Fruit fly (Drosophila melanogaster): Measurements from ENCODE around the gene CG14020.

The CG14020 gene

DNA sequence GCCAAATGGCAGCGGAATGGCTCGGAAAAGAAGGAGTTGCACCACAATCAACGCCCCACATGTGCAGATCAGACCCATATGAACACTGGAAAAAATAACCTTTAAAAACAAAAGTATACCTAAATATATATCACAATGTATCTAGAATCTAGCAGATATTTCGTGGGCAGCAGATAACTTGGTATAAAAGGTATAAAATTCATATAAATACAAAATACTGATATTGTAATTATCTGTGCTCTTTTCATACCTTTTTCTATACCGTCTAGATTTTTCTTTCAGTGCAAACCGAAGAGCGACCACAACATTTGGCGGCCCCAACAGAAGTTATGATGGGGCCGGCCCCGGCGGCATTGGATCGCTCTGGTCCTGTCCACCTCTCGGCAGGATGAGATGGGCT is 16.2 kb upstream of the CG14020 start (continued):
- TF ChIP-seq Myc (optimal IDR thresholded peaks at IDR 0.05), result no peak
- TF ChIP-seq pan (optimal IDR thresholded peaks at IDR 0.05), result no peak
- peak; percentile 72 for TF ChIP-seq brk (GFP tag; optimal IDR thresholded peaks at IDR 0.05)
- TF ChIP-seq HLH106 (tag; optimal IDR thresholded peaks at IDR 0.05), result peak; percentile 83
- peak; percentile 80 for TF ChIP-seq ey (GFP tag; optimal IDR thresholded peaks at IDR 0.05)
- no peak for TF ChIP-seq usp (GFP tag; optimal IDR thresholded peaks at IDR 0.05)
- no peak for TF ChIP-seq sv (GFP tag; optimal IDR thresholded peaks at IDR 0.05)

DNA sequence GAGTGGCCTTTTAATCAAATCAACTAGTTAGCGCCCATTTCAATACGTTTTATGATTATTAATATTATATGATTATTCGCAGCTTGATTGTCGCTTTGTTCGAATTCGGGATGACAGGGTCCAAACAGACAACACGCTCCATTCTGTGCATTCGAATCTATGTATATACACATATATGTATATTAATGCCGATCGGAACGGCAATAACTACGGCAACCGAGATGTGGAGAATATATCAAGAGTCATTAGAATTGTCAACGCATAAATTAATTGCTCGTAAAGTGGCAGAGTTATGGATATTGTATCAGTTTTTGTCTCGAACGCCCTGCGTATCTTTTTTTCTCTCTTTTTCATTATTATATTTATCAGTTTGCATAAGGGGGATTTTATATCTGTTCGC is 14.7 kb upstream of the CG14020 start:
- TF ChIP-seq N (GFP tag; optimal IDR thresholded peaks at IDR 0.05) (no peak), dl (GFP tag; optimal IDR thresholded peaks at IDR 0.05; ENCODE audit: insufficient read depth in 1 of 2, partially characterized antibody in 2 of 2) (no peak), woc (GFP tag; optimal IDR thresholded peaks at IDR 0.05) (no peak), ey (GFP tag; optimal IDR thresholded peaks at IDR 0.05) (no peak), Rel (GFP tag; optimal IDR thresholded peaks at IDR 0.05) (no peak), Rel (tag; optimal IDR thresholded peaks at IDR 0.05) (no peak), psq (GFP tag; optimal IDR thresholded peaks at IDR 0.05) (no peak), fru (GFP tag; optimal IDR thresholded peaks at IDR 0.05) (no peak), CG9705 (GFP tag; optimal IDR thresholded peaks at IDR 0.05) (no peak), Abd-B (GFP tag; optimal IDR thresholded peaks at IDR 0.05) (no peak), sage (GFP tag; optimal IDR thresholded peaks at IDR 0.05) (no peak), foxo (GFP tag; optimal IDR thresholded peaks at IDR 0.05) (no peak), Hr83 (GFP tag; optimal IDR thresholded peaks at IDR 0.05; ENCODE audit: poor library complexity, severe bottlenecking) (no peak), jim (GFP tag; optimal IDR thresholded peaks at IDR 0.05) (no peak), h (GFP tag; optimal IDR thresholded peaks at IDR 0.05) (no peak)

DNA sequence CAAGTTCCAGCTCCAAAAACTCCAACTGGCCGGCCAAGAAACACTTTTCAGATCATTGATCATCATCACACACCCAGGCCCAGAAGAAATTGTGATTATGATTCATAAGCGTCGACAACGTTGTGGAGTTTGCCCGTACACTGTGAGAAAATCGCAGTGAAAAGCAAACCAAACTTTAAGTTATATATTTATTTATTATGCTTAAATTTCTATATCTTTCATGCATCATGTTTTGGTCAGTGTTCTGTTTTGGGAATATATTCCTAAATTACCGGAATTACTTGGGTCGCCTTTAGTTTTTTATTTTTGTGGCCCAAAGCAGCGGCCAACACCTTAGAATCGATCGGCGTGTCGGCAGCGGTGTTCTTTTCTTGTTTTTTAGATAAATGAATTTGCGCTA is 12.4 kb upstream of the CG14020 start:
- peak; percentile 19 for TF ChIP-seq h (GFP tag; optimal IDR thresholded peaks at IDR 0.05)
- TF ChIP-seq HLH106 (tag; optimal IDR thresholded peaks at IDR 0.05), result peak; percentile 12
- peak; percentile 40 for TF ChIP-seq OdsH (GFP tag; optimal IDR thresholded peaks at IDR 0.05)
- peak; percentile 40 for TF ChIP-seq br (GFP tag; optimal IDR thresholded peaks at IDR 0.05)
- TF ChIP-seq Rel (GFP tag; optimal IDR thresholded peaks at IDR 0.05), result no peak
- no peak for TF ChIP-seq Rel (tag; optimal IDR thresholded peaks at IDR 0.05)
- no peak for TF ChIP-seq Mio (GFP tag; optimal IDR thresholded peaks at IDR 0.05)
- peak; percentile 55 for TF ChIP-seq fru (GFP tag; optimal IDR thresholded peaks at IDR 0.05)
- TF ChIP-seq woc (GFP tag; optimal IDR thresholded peaks at IDR 0.05), result no peak
- no peak for TF ChIP-seq GATAd (GFP tag; optimal IDR thresholded peaks at IDR 0.05)
- peak; percentile 61 for TF ChIP-seq Hnf4 (GFP tag; optimal IDR thresholded peaks at IDR 0.05)
- no peak for TF ChIP-seq dsf (GFP tag; optimal IDR thresholded peaks at IDR 0.05; ENCODE audit: borderline replicate concordance)
- TF ChIP-seq foxo (GFP tag; optimal IDR thresholded peaks at IDR 0.05), result peak in 1 of 2 experiments; percentile 34
- peak; percentile 32 for TF ChIP-seq Sp1 (GFP tag; optimal IDR thresholded peaks at IDR 0.05)
- TF ChIP-seq ey (GFP tag; optimal IDR thresholded peaks at IDR 0.05), result peak; percentile 28
- TF ChIP-seq psq (GFP tag; optimal IDR thresholded peaks at IDR 0.05), result peak; percentile 30

DNA sequence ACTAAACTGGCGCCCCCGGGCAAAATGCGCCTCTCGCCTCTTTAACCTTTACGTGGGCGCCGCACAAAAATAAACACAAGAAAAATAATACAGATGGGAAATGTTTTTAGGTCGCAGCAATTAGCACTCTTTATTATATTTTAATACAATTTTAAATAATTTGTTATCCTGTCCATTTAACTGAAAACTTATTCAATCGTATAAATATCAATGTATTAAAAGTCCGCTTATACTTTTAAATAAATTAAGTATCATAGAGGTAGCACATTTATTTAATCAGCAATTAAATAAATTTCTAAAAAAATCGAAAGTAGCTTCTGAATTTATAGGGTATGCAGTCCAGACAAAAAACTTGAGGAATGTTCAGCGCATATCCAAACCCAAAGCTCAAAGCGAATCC is 10.5 kb upstream of the CG14020 start:
- TF ChIP-seq usp (GFP tag; optimal IDR thresholded peaks at IDR 0.05), result no peak
- TF ChIP-seq Vsx2 (GFP tag; optimal IDR thresholded peaks at IDR 0.05; ENCODE audit: partially characterized antibody), result no peak
- TF ChIP-seq dl (GFP tag; optimal IDR thresholded peaks at IDR 0.05; ENCODE audit: insufficient read depth in 1 of 2, partially characterized antibody in 2 of 2), result no peak
- TF ChIP-seq CG9705 (GFP tag; optimal IDR thresholded peaks at IDR 0.05), result no peak
- TF ChIP-seq tai (GFP tag; optimal IDR thresholded peaks at IDR 0.05), result no peak
- no peak for TF ChIP-seq sage (GFP tag; optimal IDR thresholded peaks at IDR 0.05)
- TF ChIP-seq HLH106 (tag; optimal IDR thresholded peaks at IDR 0.05), result no peak
- no peak for TF ChIP-seq Sp1 (GFP tag; optimal IDR thresholded peaks at IDR 0.05)
- TF ChIP-seq N (GFP tag; optimal IDR thresholded peaks at IDR 0.05), result no peak
- no peak for TF ChIP-seq Jra (GFP tag; optimal IDR thresholded peaks at IDR 0.05)
- TF ChIP-seq CrebA (GFP tag; optimal IDR thresholded peaks at IDR 0.05; ENCODE audit: borderline replicate concordance), result no peak
- TF ChIP-seq Myc (optimal IDR thresholded peaks at IDR 0.05), result no peak
- no peak for TF ChIP-seq pan (optimal IDR thresholded peaks at IDR 0.05)
- TF ChIP-seq ey (GFP tag; optimal IDR thresholded peaks at IDR 0.05), result no peak
- no peak for TF ChIP-seq h (GFP tag; optimal IDR thresholded peaks at IDR 0.05)
- TF ChIP-seq Hnf4 (GFP tag; optimal IDR thresholded peaks at IDR 0.05), result no peak
